Worm (Caenorhabditis elegans) whole organism, L3 larva: ENCODE measurements around the gene scl-11.

Experiments
- aly-2 ChIP-seq: fragments of 150-350 bp; optimal IDR thresholded peaks from 2 replicates; lab custom pipeline; 2014; ENCODE audit warnings: missing biosample characterization, missing genetic modification characterization
- mdl-1 ChIP-seq: fragments of 150-350 bp; optimal IDR thresholded peaks from 2 replicates; lab custom pipeline; 2014; ENCODE audit warnings: missing biosample characterization, missing genetic modification characterization
- nhr-23 ChIP-seq: fragments of 150-350 bp; optimal IDR thresholded peaks from 2 replicates; lab custom pipeline; 2014; ENCODE audit warnings: missing biosample characterization, missing genetic modification reagents, missing genetic modification characterization
- nhr-28 ChIP-seq: fragments of 150-350 bp; optimal IDR thresholded peaks from 2 replicates; lab custom pipeline; 2014; ENCODE audit warnings: missing biosample characterization, missing genetic modification characterization
- tbx-2 ChIP-seq: sonication (generic microtip); optimal IDR thresholded peaks from 2 replicates; lab custom pipeline; 2016; ENCODE audit warnings: mild to moderate bottlenecking, missing genetic modification characterization, missing compliant biosample characterization
- zag-1 ChIP-seq: fragments of 150-350 bp; optimal IDR thresholded peaks from 2 replicates; lab custom pipeline; 2014; ENCODE audit warnings: missing biosample characterization, missing genetic modification characterization

DNA sequence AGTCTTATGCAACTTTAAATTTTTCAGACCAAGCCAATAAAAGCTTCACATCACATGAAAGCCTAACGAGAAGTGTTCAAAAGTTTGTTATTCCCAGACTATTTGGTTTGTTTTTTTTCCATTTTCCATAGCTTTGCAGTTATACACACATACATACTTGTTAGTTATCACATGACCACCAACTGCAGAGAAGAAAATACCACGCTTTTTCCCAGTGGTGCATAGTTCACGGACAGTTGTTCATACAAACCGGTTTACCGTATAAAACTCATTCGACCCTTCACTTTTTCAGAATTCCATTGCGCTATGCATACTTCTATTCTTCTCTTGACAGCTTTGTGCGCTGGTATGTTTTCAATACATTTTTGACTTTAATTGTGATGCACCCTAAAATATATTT lies 12.5 kb downstream of the scl-11 start, which contains the start of gene scl-5:
- TF ChIP-seq tbx-2 (tag; lab: Kevin White, UChicago) (no peak), nhr-28 (tag; lab: Kevin White, UChicago) (no peak), nhr-23 (no peak), aly-2 (tag; lab: Kevin White, UChicago) (no peak), zag-1 (tag; lab: Kevin White, UChicago) (no peak), mdl-1 (tag; lab: Kevin White, UChicago) (no peak)
